Worm (Caenorhabditis elegans): ENCODE measurements around the gene W06G6.9.

DNA sequence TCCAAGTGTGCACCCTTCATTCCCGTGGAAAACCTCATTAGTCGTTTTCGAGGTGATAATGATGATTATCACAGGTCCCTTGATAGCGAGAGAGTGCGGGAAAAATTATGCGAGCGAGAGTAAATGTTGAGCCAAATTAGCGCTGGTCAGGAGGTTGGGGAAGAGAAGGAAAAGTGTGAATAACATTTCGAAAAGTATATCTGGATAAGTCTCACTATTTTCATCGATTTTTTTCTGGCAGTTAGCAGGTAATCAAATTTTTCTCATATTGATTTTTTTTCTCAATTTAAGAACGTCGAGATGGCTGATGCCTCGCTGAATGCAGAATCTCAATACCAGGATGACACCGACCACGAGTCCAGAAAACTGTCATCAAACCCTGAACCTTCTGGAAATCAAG lies 17.3 kb downstream of the W06G6.9 start, which contains the start of gene W06G6.2:
- TF ChIP-seq nhr-12 (tag; optimal IDR thresholded peaks at IDR 0.05) (no peak), nhr-77 (tag; optimal IDR thresholded peaks at IDR 0.05) (no peak), lin-39 (tag; optimal IDR thresholded peaks at IDR 0.05) (no peak), C34F6.9 (tag; optimal IDR thresholded peaks at IDR 0.05) (no peak), gmeb-1 (tag; optimal IDR thresholded peaks at IDR 0.05) (no peak), mbf-1 (tag; optimal IDR thresholded peaks at IDR 0.05) (no peak), nhr-10 (tag; optimal IDR thresholded peaks at IDR 0.05) (no peak)

Data from whole organism, L2 larva.